Worm (Caenorhabditis elegans) whole organism, L4 larva: ENCODE data around the gene sru-15.

ENCODE experiments used
- D1046.2 ChIP-seq: fragments of 200-800 bp; sonication (Bioruptor generic); IDR thresholded peaks from 2 replicates; pipeline ENCODE4 v1.3.6; 2022; ENCODE audit warnings: missing genetic modification characterization, missing compliant biosample characterization
- Y75B8A.6 ChIP-seq: fragments of 200-800 bp; sonication (Bioruptor generic); IDR thresholded peaks from 2 replicates; pipeline ENCODE4 v1.3.6; 2022; ENCODE audit warnings: missing genetic modification reagents, missing genetic modification characterization, missing compliant biosample characterization
- daf-12 ChIP-seq: fragments of 150-350 bp; optimal IDR thresholded peaks from 2 replicates; lab custom pipeline; 2014; ENCODE audit warnings: missing biosample characterization, missing genetic modification reagents, missing genetic modification characterization
- egl-27 ChIP-seq: sonication (generic microtip); optimal IDR thresholded peaks from 3 replicates; lab custom pipeline; 2017; ENCODE audit warnings: missing biosample characterization, missing genetic modification reagents, missing genetic modification characterization
- jun-1 ChIP-seq: fragments of 150-350 bp; optimal IDR thresholded peaks from 2 replicates; lab custom pipeline; 2014; ENCODE audit warnings: missing biosample characterization, missing genetic modification reagents, missing genetic modification characterization
- lin-39 ChIP-seq: fragments of 150-350 bp; optimal IDR thresholded peaks from 2 replicates; lab custom pipeline; 2014; ENCODE audit warnings: missing biosample characterization, missing genetic modification reagents, missing genetic modification characterization
- lir-3 ChIP-seq: sonication (generic microtip); optimal IDR thresholded peaks from 2 replicates; lab custom pipeline; 2016; ENCODE audit warnings: mild to moderate bottlenecking, missing genetic modification characterization, missing compliant biosample characterization
- nhr-237 ChIP-seq: sonication (generic microtip); optimal IDR thresholded peaks from 2 replicates; lab custom pipeline; 2017; ENCODE audit warnings: missing biosample characterization, missing genetic modification characterization
- snpc-4 ChIP-seq: fragments of 150-350 bp; optimal IDR thresholded peaks from 2 replicates; lab custom pipeline; 2014; ENCODE audit warnings: missing biosample characterization, missing genetic modification characterization

DNA sequence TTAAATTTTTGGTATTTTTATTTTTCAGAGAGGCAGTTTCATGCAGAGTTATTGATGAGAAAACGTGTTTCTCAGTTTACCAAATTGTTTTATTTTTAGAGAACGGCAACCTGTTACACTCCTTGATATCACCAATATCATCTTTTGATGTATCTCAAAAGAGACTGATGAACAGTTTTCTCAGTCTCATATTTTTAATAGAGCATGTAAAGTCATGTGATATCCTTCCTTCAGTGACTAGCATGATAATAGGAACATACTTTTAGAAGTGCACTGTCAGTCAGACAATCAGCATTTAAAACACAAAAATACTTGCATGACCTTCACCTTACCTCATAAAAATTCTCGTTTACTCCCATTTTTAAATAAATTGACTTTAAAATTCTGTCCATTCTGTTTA lies 46.5 kb downstream of the sru-15 start, which contains the start of gene F11E6.11:
- TF ChIP-seq snpc-4 (no peak), jun-1 (tag; lab: Kevin White, UChicago) (no peak), daf-12 (tag; lab: Kevin White, UChicago) (no peak), Y75B8A.6 (GFP tag; lab: Robert Waterston, UW) (no peak), D1046.2 (GFP tag; lab: Robert Waterston, UW) (no peak), egl-27 (tag; lab: Kevin White, UChicago) (no peak), nhr-237 (tag; lab: Kevin White, UChicago) (no peak), lin-39 (tag; lab: Kevin White, UChicago) (no peak), lir-3 (tag; lab: Kevin White, UChicago) (no peak)
